Fruit fly (Drosophila melanogaster): ENCODE measurements around the gene CG3301.

- TF ChIP-seq CG8159 (tag; optimal IDR thresholded peaks at IDR 0.05) (no peak), CG4496 (GFP tag; IDR thresholded peaks at IDR 0.05) (no peak), CG34367 (tag; optimal IDR thresholded peaks at IDR 0.05) (no peak), CG12605 (GFP tag; IDR thresholded peaks at IDR 0.05) (no peak), fd96Ca (GFP tag; IDR thresholded peaks at IDR 0.05) (no peak), Snoo (tag; optimal IDR thresholded peaks at IDR 0.05) (no peak), Ets98B (GFP tag; IDR thresholded peaks at IDR 0.05) (no peak)
Measured at dm6 chr3R:21241332-21241731, 34.7 kb downstream of the CG3301 start.

All from whole organism, pupa.